Worm (Caenorhabditis elegans) whole organism, young adult: ENCODE results near the gene R148.5.

Source experiments
- B0019.2 ChIP-seq: fragments of 200-800 bp; sonication (Bioruptor generic); conservative IDR thresholded peaks from 2 replicates; pipeline ENCODE4 v1.3.6; 2022; ENCODE audit warnings: missing genetic modification reagents, missing genetic modification characterization, missing compliant biosample characterization
- C06A6.2 ChIP-seq: fragments of 200-800 bp; sonication (Bioruptor generic); conservative IDR thresholded peaks from 2 replicates; pipeline ENCODE4 v1.3.6; 2022; ENCODE audit warnings: missing genetic modification characterization, missing compliant biosample characterization
- D2030.7 ChIP-seq: fragments of 200-800 bp; sonication (Bioruptor generic); IDR thresholded peaks from 2 replicates; pipeline ENCODE4 v1.3.6; 2022; ENCODE audit warnings: missing genetic modification reagents, missing genetic modification characterization, missing compliant biosample characterization
- F10E7.11 ChIP-seq: sonication (generic microtip); optimal IDR thresholded peaks from 2 replicates; lab custom pipeline; 2017; ENCODE audit warnings: mild to moderate bottlenecking, missing genetic modification characterization, moderate library complexity, missing compliant biosample characterization
- F49E8.2 ChIP-seq: sonication (generic microtip); optimal IDR thresholded peaks from 3 replicates; lab custom pipeline; 2017; ENCODE audit warnings: missing genetic modification characterization, mild to moderate bottlenecking, missing compliant biosample characterization, antibody characterized with exemption, moderate library complexity; ENCODE audit not compliant: insufficient read depth
- F57A8.1 ChIP-seq: fragments of 200-800 bp; sonication (Bioruptor generic); optimal IDR thresholded peaks from 2 replicates; lab custom pipeline; 2018; ENCODE audit warnings: mild to moderate bottlenecking, missing genetic modification characterization, moderate library complexity, missing compliant biosample characterization
- K12H6.12 ChIP-seq: fragments of 200-800 bp; sonication (Bioruptor generic); optimal IDR thresholded peaks from 2 replicates; lab custom pipeline; 2018; ENCODE audit warnings: mild to moderate bottlenecking, missing genetic modification characterization, missing compliant biosample characterization
- ZK185.1 ChIP-seq: sonication (generic microtip); optimal IDR thresholded peaks from 2 replicates; lab custom pipeline; 2016; ENCODE audit warnings: mild to moderate bottlenecking, missing genetic modification characterization, missing compliant biosample characterization; ENCODE audit not compliant: poor library complexity, severe bottlenecking
- akir-1 ChIP-seq: fragments of 200-800 bp; sonication (Bioruptor generic); optimal IDR thresholded peaks from 2 replicates; lab custom pipeline; 2018; ENCODE audit warnings: mild to moderate bottlenecking, missing genetic modification characterization, moderate library complexity, missing compliant biosample characterization
- aptf-3 ChIP-seq: fragments of 200-800 bp; sonication (Bioruptor generic); IDR thresholded peaks from 2 replicates; pipeline ENCODE4 v1.3.6; 2022; ENCODE audit warnings: missing genetic modification characterization, missing compliant biosample characterization
- atf-7 ChIP-seq: sonication (generic microtip); optimal IDR thresholded peaks from 2 replicates; lab custom pipeline; 2017; ENCODE audit warnings: mild to moderate bottlenecking, missing genetic modification characterization, missing compliant biosample characterization
- athp-1 ChIP-seq: sonication (generic microtip); optimal IDR thresholded peaks from 2 replicates; lab custom pipeline; 2017; ENCODE audit warnings: mild to moderate bottlenecking, missing genetic modification characterization, missing compliant biosample characterization
- attf-5 ChIP-seq: fragments of 200-800 bp; sonication (Bioruptor generic); optimal IDR thresholded peaks from 2 replicates; lab custom pipeline; 2018; ENCODE audit warnings: mild to moderate bottlenecking, missing genetic modification characterization, missing compliant biosample characterization
- attf-6 ChIP-seq: fragments of 200-800 bp; sonication (Bioruptor generic); IDR thresholded peaks from 2 replicates; pipeline ENCODE4 v1.3.6; 2022; ENCODE audit warnings: missing genetic modification reagents, missing genetic modification characterization, missing compliant biosample characterization
- cebp-1 ChIP-seq, 2 experiments: fragments of 200-800 bp in 1 of 2; sonication (Bioruptor generic) in 1 of 2; sonication (generic microtip) in 1 of 2; IDR thresholded peaks in 1 of 2; optimal IDR thresholded peaks in 1 of 2; 2 replicates each; pipeline versions ENCODE4 v1.3.6 to Lab custom; 2017 to 2022; ENCODE audit warnings: missing compliant biosample characterization in 2 of 2, missing genetic modification characterization in 2 of 2, mild to moderate bottlenecking in 1 of 2, missing genetic modification reagents in 1 of 2, moderate library complexity in 1 of 2
- fkh-3 ChIP-seq: sonication (generic microtip); optimal IDR thresholded peaks from 2 replicates; lab custom pipeline; 2016; ENCODE audit warnings: mild to moderate bottlenecking, missing genetic modification characterization, missing compliant biosample characterization
- gei-17 ChIP-seq: fragments of 200-800 bp; sonication (Bioruptor generic); optimal IDR thresholded peaks from 2 replicates; lab custom pipeline; 2018; ENCODE audit warnings: mild to moderate bottlenecking, missing genetic modification characterization, missing compliant biosample characterization
- him-1 ChIP-seq: sonication (generic microtip); optimal IDR thresholded peaks from 2 replicates; lab custom pipeline; 2016; ENCODE audit warnings: missing genotype, missing genetic modification reagents, missing genetic modification characterization, missing compliant biosample characterization
- hlh-26 ChIP-seq: fragments of 200-800 bp; sonication (Bioruptor generic); conservative IDR thresholded peaks from 2 replicates; pipeline ENCODE4 v1.3.6; 2022; ENCODE audit warnings: missing genetic modification reagents, missing genetic modification characterization, missing compliant biosample characterization
- hrde-1 ChIP-seq: sonication (generic microtip); optimal IDR thresholded peaks from 2 replicates; lab custom pipeline; 2016; ENCODE audit warnings: missing genetic modification characterization, mild to moderate bottlenecking, missing compliant biosample characterization, moderate library complexity, missing genotype, missing genetic modification reagents, borderline replicate concordance
- let-607 ChIP-seq, 2 experiments: fragments of 200-800 bp in 1 of 2; sonication (Bioruptor generic) in 1 of 2; sonication (generic microtip) in 1 of 2; optimal IDR thresholded peaks; 2 replicates each; lab custom pipeline; 2016 to 2018; ENCODE audit warnings: mild to moderate bottlenecking in 2 of 2, missing compliant biosample characterization in 2 of 2, missing genetic modification characterization in 2 of 2, moderate library complexity in 2 of 2, missing genotype in 1 of 2
- madf-10 ChIP-seq: sonication (generic microtip); optimal IDR thresholded peaks from 2 replicates; lab custom pipeline; 2016; ENCODE audit warnings: mild to moderate bottlenecking, missing genetic modification characterization, missing compliant biosample characterization
- madf-3 ChIP-seq: fragments of 200-800 bp; sonication (Bioruptor generic); IDR thresholded peaks from 2 replicates; pipeline ENCODE4 v1.3.6; 2022; ENCODE audit warnings: missing genetic modification reagents, missing genetic modification characterization, missing compliant biosample characterization
- madf-8 ChIP-seq: fragments of 200-800 bp; sonication (Bioruptor generic); conservative IDR thresholded peaks from 2 replicates; pipeline ENCODE4 v1.3.6; 2022; ENCODE audit warnings: missing genetic modification reagents, missing genetic modification characterization, missing compliant biosample characterization
- mcd-1 ChIP-seq: fragments of 200-800 bp; sonication (Bioruptor generic); IDR thresholded peaks from 2 replicates; pipeline ENCODE4 v1.3.6; 2022; ENCODE audit warnings: missing genetic modification reagents, missing genetic modification characterization, missing compliant biosample characterization
- mxl-1 ChIP-seq: sonication (generic microtip); optimal IDR thresholded peaks from 2 replicates; lab custom pipeline; 2016; ENCODE audit warnings: missing genetic modification characterization, missing compliant biosample characterization
- nfya-1 ChIP-seq: sonication (generic microtip); optimal IDR thresholded peaks from 2 replicates; lab custom pipeline; 2017; ENCODE audit warnings: antibody characterized with exemption, missing compliant biosample characterization, missing genetic modification characterization, borderline replicate concordance; ENCODE audit not compliant: insufficient read depth
- nfya-2 ChIP-seq: fragments of 200-800 bp; sonication (Bioruptor generic); IDR thresholded peaks from 2 replicates; pipeline ENCODE4 v1.3.6; 2022; ENCODE audit warnings: missing genetic modification reagents, missing genetic modification characterization, missing compliant biosample characterization
- nhr-179 ChIP-seq: sonication (generic microtip); optimal IDR thresholded peaks from 2 replicates; lab custom pipeline; 2016; ENCODE audit warnings: mild to moderate bottlenecking, missing genetic modification characterization, missing compliant biosample characterization
- nhr-90 ChIP-seq: sonication (generic microtip); optimal IDR thresholded peaks from 2 replicates; lab custom pipeline; 2016; ENCODE audit warnings: missing genotype, mild to moderate bottlenecking, missing genetic modification characterization, missing compliant biosample characterization
- sdz-38 ChIP-seq: sonication (generic microtip); optimal IDR thresholded peaks from 2 replicates; lab custom pipeline; 2016; ENCODE audit warnings: missing genotype, missing genetic modification characterization, missing compliant biosample characterization
- sea-2 ChIP-seq: fragments of 200-800 bp; sonication (Bioruptor generic); IDR thresholded peaks from 2 replicates; pipeline ENCODE4 v1.3.6; 2022; ENCODE audit warnings: missing genetic modification characterization, missing compliant biosample characterization
- snpc-1.1 ChIP-seq: sonication (generic microtip); optimal IDR thresholded peaks from 2 replicates; lab custom pipeline; 2017; ENCODE audit warnings: missing genetic modification characterization, mild to moderate bottlenecking, missing compliant biosample characterization, antibody characterized with exemption, moderate library complexity, missing genotype, missing genetic modification reagents; ENCODE audit not compliant: insufficient read depth
- somi-1 ChIP-seq: fragments of 200-800 bp; sonication (Bioruptor generic); optimal IDR thresholded peaks from 2 replicates; lab custom pipeline; 2018; ENCODE audit warnings: mild to moderate bottlenecking, missing genetic modification characterization, missing compliant biosample characterization
- zfh-2 ChIP-seq: fragments of 200-800 bp; sonication (Bioruptor generic); conservative IDR thresholded peaks from 2 replicates; pipeline ENCODE4 v1.3.6; 2022; ENCODE audit warnings: missing genetic modification reagents, missing genetic modification characterization, missing compliant biosample characterization
- zim-3 ChIP-seq: sonication (generic microtip); optimal IDR thresholded peaks from 2 replicates; lab custom pipeline; 2017; ENCODE audit warnings: mild to moderate bottlenecking, missing genetic modification characterization, moderate library complexity, missing compliant biosample characterization
- ztf-18 ChIP-seq: sonication (generic microtip); optimal IDR thresholded peaks from 2 replicates; lab custom pipeline; 2016; ENCODE audit warnings: missing genotype, mild to moderate bottlenecking, missing genetic modification characterization, missing compliant biosample characterization
- ztf-28 ChIP-seq: fragments of 200-800 bp; sonication (Bioruptor generic); IDR thresholded peaks from 2 replicates; pipeline ENCODE4 v1.3.6; 2022; ENCODE audit warnings: missing genetic modification reagents, missing genetic modification characterization, missing compliant biosample characterization

The R148.5 gene

DNA sequence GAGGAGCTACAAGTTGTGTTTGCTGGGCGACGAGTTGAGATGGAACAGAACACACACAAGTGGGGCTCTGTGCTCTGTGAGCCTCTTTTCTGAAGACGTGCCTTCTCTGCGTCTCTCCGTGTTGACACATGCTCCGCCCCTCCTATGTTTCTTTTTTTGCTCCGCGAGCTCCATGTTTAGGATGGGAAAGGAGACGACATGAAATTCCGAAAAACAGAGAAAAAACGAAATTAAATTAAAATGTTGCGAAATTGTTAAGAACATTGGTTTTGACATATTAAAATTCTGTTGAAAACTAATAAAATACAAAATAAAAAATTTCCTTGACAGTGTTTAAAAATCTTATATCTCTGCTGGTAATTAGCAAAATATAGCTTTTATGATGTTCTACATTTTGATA, 26.3 kb upstream of the R148.5 start, which contains the start of gene mec-12:
mec-12 (minus strand) TSS at position 91 of the 400 bp plus-strand sequence.
- no peak for TF ChIP-seq let-607 (tag; optimal IDR thresholded peaks at IDR 0.05; lab: Kevin White, UChicago)
- TF ChIP-seq zim-3 (tag; lab: Kevin White, UChicago): no peak
- no peak for TF ChIP-seq gei-17 (GFP tag; lab: Kevin White, UChicago)
- no peak for TF ChIP-seq nhr-179 (tag; lab: Kevin White, UChicago)
- no peak for TF ChIP-seq akir-1 (GFP tag; lab: Kevin White, UChicago)
- no peak for TF ChIP-seq cebp-1 (GFP tag; IDR thresholded peaks at IDR 0.05; lab: Robert Waterston, UW)
- peak; percentile 75 for TF ChIP-seq cebp-1 (tag; optimal IDR thresholded peaks at IDR 0.05; lab: Kevin White, UChicago)
- 0 out of 2 replicates have a peak, but pooled peaks have one; percentile 11 for TF ChIP-seq zfh-2 (GFP tag; lab: Robert Waterston, UW)
- no peak for TF ChIP-seq ZK185.1

- TF ChIP-seq B0019.2 (GFP tag; lab: Robert Waterston, UW): no peak
- no peak for TF ChIP-seq akir-1 (GFP tag; lab: Kevin White, UChicago)
- TF ChIP-seq F10E7.11 (tag; lab: Kevin White, UChicago): no peak
- no peak for TF ChIP-seq him-1 (tag; lab: Kevin White, UChicago)
- no peak for TF ChIP-seq ZK185.1
- TF ChIP-seq somi-1 (GFP tag; lab: Kevin White, UChicago): no peak
- no peak for TF ChIP-seq nfya-1 (tag; lab: Kevin White, UChicago)
- no peak for TF ChIP-seq mcd-1 (GFP tag; lab: Robert Waterston, UW)
- TF ChIP-seq hlh-26 (GFP tag; lab: Robert Waterston, UW): no peak
- no peak for TF ChIP-seq sea-2 (GFP tag; lab: Robert Waterston, UW)
- TF ChIP-seq gei-17 (GFP tag; lab: Kevin White, UChicago): no peak
Observed at ce11 chrIII:3140227-3140626, 25.2 kb upstream of the R148.5 start.

- TF ChIP-seq him-1 (tag; lab: Kevin White, UChicago) (no peak), sdz-38 (no peak), madf-8 (GFP tag; lab: Robert Waterston, UW) (no peak), madf-3 (GFP tag; lab: Robert Waterston, UW) (no peak), fkh-3 (tag; lab: Kevin White, UChicago) (no peak), akir-1 (GFP tag; lab: Kevin White, UChicago) (no peak), hrde-1 (tag; lab: Kevin White, UChicago) (no peak), cebp-1 (GFP tag; IDR thresholded peaks at IDR 0.05; lab: Robert Waterston, UW) (no peak), cebp-1 (tag; optimal IDR thresholded peaks at IDR 0.05; lab: Kevin White, UChicago) (no peak), mxl-1 (tag; lab: Kevin White, UChicago) (no peak), nhr-90 (tag; lab: Kevin White, UChicago) (no peak), attf-5 (GFP tag; lab: Kevin White, UChicago) (no peak), F57A8.1 (GFP tag; lab: Kevin White, UChicago) (no peak), F49E8.2 (tag; lab: Kevin White, UChicago) (no peak), zfh-2 (GFP tag; lab: Robert Waterston, UW) (no peak)
Observed at ce11 chrIII:3142078-3142477, 23.4 kb upstream of the R148.5 start.

ce11 chrIII:3143657-3144056, 21.8 kb upstream of the R148.5 start, which contains the start of gene C44B11.4:
C44B11.4 (minus strand) TSS chrIII:3143757.
- TF ChIP-seq gei-17 (GFP tag; lab: Kevin White, UChicago) (no peak), ztf-28 (GFP tag; lab: Robert Waterston, UW) (no peak), madf-10 (tag; lab: Kevin White, UChicago) (no peak), athp-1 (tag; lab: Kevin White, UChicago) (no peak), ztf-18 (tag; lab: Kevin White, UChicago) (no peak), attf-6 (GFP tag; lab: Robert Waterston, UW) (no peak), attf-5 (GFP tag; lab: Kevin White, UChicago) (no peak), C06A6.2 (no peak), snpc-1.1 (tag; lab: Kevin White, UChicago) (no peak), atf-7 (tag; lab: Kevin White, UChicago) (no peak), nfya-2 (GFP tag; lab: Robert Waterston, UW) (no peak), K12H6.12 (tag; lab: Kevin White, UChicago) (no peak), D2030.7 (GFP tag; lab: Robert Waterston, UW) (no peak), aptf-3 (no peak)
